Fruit fly (Drosophila melanogaster): ENCODE data around the gene PQBP1.

The PQBP1 gene

DNA sequence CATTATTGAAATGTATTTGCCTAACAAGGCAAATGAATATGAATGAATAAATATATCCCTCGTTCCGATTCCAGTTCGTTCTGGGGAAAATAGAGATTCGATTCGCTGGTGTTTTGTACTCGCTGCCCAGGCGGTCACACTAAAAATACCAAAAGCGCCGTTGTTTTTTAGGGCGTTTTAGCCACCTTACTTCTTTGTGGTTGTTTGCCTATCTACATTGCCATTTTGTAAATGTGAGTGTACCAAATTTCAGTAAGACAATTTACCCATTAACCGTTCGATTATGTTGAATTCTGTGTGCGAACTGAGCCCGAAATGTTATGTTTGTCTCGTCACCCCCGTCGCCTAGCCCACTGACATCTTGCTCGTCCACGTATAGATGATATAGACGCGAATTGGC, 31.9 kb downstream of the PQBP1 start, which contains the start of the genes CG33095 and CG33096 (continued):
- no peak for TF ChIP-seq Asciz (GFP tag; optimal IDR thresholded peaks at IDR 0.05)
- no peak for TF ChIP-seq CG5245 (GFP tag; optimal IDR thresholded peaks at IDR 0.05)
- peak; percentile 83 for TF ChIP-seq CG30020 (tag; optimal IDR thresholded peaks at IDR 0.05)
- no peak for TF ChIP-seq crp (GFP tag; optimal IDR thresholded peaks at IDR 0.05)
- TF ChIP-seq gt (GFP tag; IDR thresholded peaks at IDR 0.05), result no peak
- no peak for TF ChIP-seq Fer1 (GFP tag; optimal IDR thresholded peaks at IDR 0.05)
- TF ChIP-seq CG2116 (GFP tag; optimal IDR thresholded peaks at IDR 0.05), result peak; percentile 8
- no peak for TF ChIP-seq ab (GFP tag; optimal IDR thresholded peaks at IDR 0.05)
- peak; percentile 31 for TF ChIP-seq BEAF-32 (GFP tag; optimal IDR thresholded peaks at IDR 0.05)
- peak; percentile 86 for TF ChIP-seq Ets65A (GFP tag)
- peak; percentile 75 for TF ChIP-seq CG9797 (GFP tag; optimal IDR thresholded peaks at IDR 0.05)
- no peak for TF ChIP-seq fru (optimal IDR thresholded peaks at IDR 0.05)
- TF ChIP-seq unc-4 (GFP tag; IDR thresholded peaks at IDR 0.05; ENCODE audit: partially characterized antibody), result no peak
- TF ChIP-seq hkb (optimal IDR thresholded peaks at IDR 0.05), result peak; percentile 31
- TF ChIP-seq hkb (GFP tag; IDR thresholded peaks at IDR 0.05), result no peak
- no peak for TF ChIP-seq salm (tag; optimal IDR thresholded peaks at IDR 0.05)
- no peak for TF ChIP-seq lilli (GFP tag; optimal IDR thresholded peaks at IDR 0.05)
- TF ChIP-seq stwl (tag; optimal IDR thresholded peaks at IDR 0.05), result peak; percentile 84
- TF ChIP-seq CG17802 (tag; optimal IDR thresholded peaks at IDR 0.05), result no peak
- no peak for TF ChIP-seq Mes4 (GFP tag; optimal IDR thresholded peaks at IDR 0.05)
- peak; percentile 47 for TF ChIP-seq Ets97D (GFP tag; optimal IDR thresholded peaks at IDR 0.05)
- no peak for TF ChIP-seq CG6765 (GFP tag; optimal IDR thresholded peaks at IDR 0.05)
- TF ChIP-seq CG13296 (GFP tag; optimal IDR thresholded peaks at IDR 0.05), result no peak
- TF ChIP-seq CG12104 (GFP tag; optimal IDR thresholded peaks at IDR 0.05), result no peak
- TF ChIP-seq CG3847 (GFP tag; IDR thresholded peaks at IDR 0.05), result no peak
- peak; percentile 11 for TF ChIP-seq CG3995 (GFP tag; optimal IDR thresholded peaks at IDR 0.05)

DNA sequence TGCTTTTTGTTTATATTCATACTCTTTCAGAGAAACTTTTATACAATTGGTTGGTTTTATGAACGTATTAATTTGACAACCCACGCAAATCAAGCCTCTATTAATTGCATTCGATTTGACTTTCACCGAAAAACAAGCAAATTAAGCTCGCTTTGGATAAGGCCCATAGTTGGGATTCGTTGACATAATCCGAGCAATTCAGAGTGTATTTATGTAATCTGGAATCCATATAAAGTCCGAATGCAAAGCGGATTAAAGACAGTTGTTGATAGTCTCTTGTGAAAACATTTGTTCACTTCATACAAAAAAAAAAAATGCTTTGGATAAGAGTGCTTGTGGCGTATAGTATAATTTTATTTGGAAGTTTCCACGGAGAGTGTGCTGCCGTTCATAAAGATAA, 36.7 kb downstream of the PQBP1 start, which contains the start of gene CG45095:
Gene CG45095 (plus strand): TSS at position 301 of the 400 bp plus-strand sequence.
- no peak for TF ChIP-seq CG10366 (GFP tag; IDR thresholded peaks at IDR 0.05)
- no peak for TF ChIP-seq wor (GFP tag; IDR thresholded peaks at IDR 0.05)
- TF ChIP-seq sens-2 (GFP tag; IDR thresholded peaks at IDR 0.05), result no peak
- no peak for TF ChIP-seq tin (GFP tag; optimal IDR thresholded peaks at IDR 0.05)
- no peak for TF ChIP-seq sna (GFP tag; IDR thresholded peaks at IDR 0.05; ENCODE audit: partially characterized antibody)
- TF ChIP-seq CG10959 (GFP tag; IDR thresholded peaks at IDR 0.05), result no peak
- no peak for TF ChIP-seq gsb-n (tag; optimal IDR thresholded peaks at IDR 0.05)

DNA sequence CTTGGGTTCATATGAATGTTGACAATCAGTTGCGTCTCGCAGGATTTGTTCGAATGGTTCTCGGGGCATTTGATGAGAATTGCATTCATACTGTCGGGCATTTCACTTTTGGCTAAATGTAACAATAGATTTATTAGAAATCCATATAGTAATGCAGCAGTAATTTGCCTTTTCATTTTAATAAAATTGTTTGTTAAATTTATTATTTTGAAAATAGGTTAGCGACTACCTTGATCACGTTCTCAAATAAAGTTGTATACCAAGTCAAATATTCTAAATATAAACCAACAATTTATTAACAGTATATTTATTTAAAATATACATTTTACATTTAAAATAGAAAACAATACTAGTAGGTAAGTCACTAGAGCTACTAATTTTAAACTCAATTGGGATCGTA, 43.3 kb downstream of the PQBP1 start, which contains the start of gene CG34027:
Gene CG34027 (minus strand): TSS at position 101 of the 400 bp plus-strand sequence.
- TF ChIP-seq CG12236 (GFP tag; optimal IDR thresholded peaks at IDR 0.05) (no peak), ftz-f1 (GFP tag; optimal IDR thresholded peaks at IDR 0.05) (no peak), CG9876 (GFP tag; optimal IDR thresholded peaks at IDR 0.05) (no peak), CG17829 (tag; optimal IDR thresholded peaks at IDR 0.05) (no peak), shn (GFP tag; optimal IDR thresholded peaks at IDR 0.05) (no peak), CG18262 (tag; optimal IDR thresholded peaks at IDR 0.05) (no peak)

Data from whole organism, embryonic.